Worm (Caenorhabditis elegans) whole organism, late embryonic: Measurements from ENCODE around the gene K09B11.4.

Experiments used
- ceh-24 ChIP-seq: sonication (generic microtip); optimal IDR thresholded peaks from 2 replicates; lab custom pipeline; 2016; ENCODE audit warnings: mild to moderate bottlenecking, missing genetic modification characterization, missing compliant biosample characterization
- fkh-6 ChIP-seq: sonication (generic microtip); optimal IDR thresholded peaks from 2 replicates; lab custom pipeline; 2016; ENCODE audit warnings: missing genetic modification characterization, missing compliant biosample characterization
- mec-3 ChIP-seq: sonication (generic microtip); optimal IDR thresholded peaks from 2 replicates; lab custom pipeline; 2016; ENCODE audit warnings: borderline replicate concordance, missing genetic modification characterization, missing compliant biosample characterization
- pax-1 ChIP-seq: fragments of 150-350 bp; optimal IDR thresholded peaks from 2 replicates; lab custom pipeline; 2014; ENCODE audit warnings: missing biosample characterization, missing genetic modification characterization
- pha-4 ChIP-seq: fragments of 150-350 bp; optimal IDR thresholded peaks from 2 replicates; lab custom pipeline; 2018; ENCODE audit warnings: missing biosample characterization, missing genetic modification reagents, missing genetic modification characterization
- sox-4 ChIP-seq: sonication (generic microtip); optimal IDR thresholded peaks from 2 replicates; lab custom pipeline; 2017; ENCODE audit warnings: mild to moderate bottlenecking, missing genetic modification characterization, inconsistent platforms, missing compliant biosample characterization
- unc-55 ChIP-seq: sonication (generic microtip); optimal IDR thresholded peaks from 2 replicates; lab custom pipeline; 2017; ENCODE audit warnings: missing biosample characterization, missing genetic modification reagents, missing genetic modification characterization
- ztf-16 ChIP-seq: sonication (generic microtip); optimal IDR thresholded peaks from 2 replicates; lab custom pipeline; 2017; ENCODE audit warnings: missing genetic modification characterization, missing compliant biosample characterization

DNA sequence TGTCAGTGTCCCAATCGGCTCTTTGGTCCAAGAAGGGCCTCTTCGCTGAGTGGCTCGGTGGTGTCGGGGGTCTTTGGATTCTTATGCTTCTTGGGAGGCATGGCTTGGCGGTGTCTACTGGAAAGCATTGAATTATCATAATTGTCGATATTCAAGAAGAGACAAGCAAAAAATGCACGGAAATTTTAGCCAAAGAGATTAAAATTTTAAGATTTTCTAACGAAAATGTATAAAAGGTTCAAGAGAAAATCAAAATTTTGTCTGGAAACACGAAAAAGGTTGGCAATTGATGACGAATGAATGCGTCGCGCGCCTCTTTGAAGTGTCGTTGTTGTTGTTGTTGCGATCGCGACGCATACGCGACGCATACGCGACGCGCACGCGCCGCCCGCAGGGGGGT, 31.5 kb downstream of the K09B11.4 start, which contains the start of gene Y38H8A.12:
- no peak for TF ChIP-seq mec-3 (tag; lab: Kevin White, UChicago)
- TF ChIP-seq pax-1 (tag; lab: Kevin White, UChicago): no peak
- TF ChIP-seq sox-4 (tag; lab: Kevin White, UChicago): no peak
- TF ChIP-seq fkh-6 (tag; lab: Kevin White, UChicago): no peak
- no peak for TF ChIP-seq ceh-24 (tag; lab: Kevin White, UChicago)
- TF ChIP-seq unc-55 (GFP tag; lab: Kevin White, UChicago): no peak
- no peak for TF ChIP-seq ztf-16
- no peak for TF ChIP-seq pha-4 (tag; lab: Kevin White, UChicago)
